Fruit fly (Drosophila melanogaster) whole organism, wandering third instar larva: ENCODE measurements around the gene comm.

Experiments used
- Dfd ChIP-seq: fragments of >200 bp; optimal IDR thresholded peaks from 2 replicates; lab custom pipeline; 2017; ENCODE audit warnings: missing biosample characterization, missing genetic modification characterization
- Hnf4 ChIP-seq: fragments of 200-800 bp; sonication (Bioruptor generic); optimal IDR thresholded peaks from 2 replicates; lab custom pipeline; 2016; ENCODE audit warnings: missing biosample characterization, mild to moderate bottlenecking, missing genetic modification characterization
- br ChIP-seq: fragments of 200-800 bp; sonication (Bioruptor generic); optimal IDR thresholded peaks from 2 replicates; lab custom pipeline; 2016; ENCODE audit warnings: missing biosample characterization, missing genetic modification characterization
- brk ChIP-seq: fragments of 200-800 bp; sonication (Bioruptor generic); optimal IDR thresholded peaks from 2 replicates; lab custom pipeline; 2016; ENCODE audit warnings: missing biosample characterization, mild to moderate bottlenecking, missing genetic modification characterization
- h ChIP-seq: fragments of 200-800 bp; sonication (Bioruptor generic); optimal IDR thresholded peaks from 3 replicates; lab custom pipeline; 2016; ENCODE audit warnings: missing biosample characterization, mild to moderate bottlenecking, missing genetic modification characterization
- pan ChIP-seq: fragments of >200 bp; optimal IDR thresholded peaks from 2 replicates; lab custom pipeline; 2017
- psq ChIP-seq: fragments of 200-800 bp; sonication (Bioruptor generic); optimal IDR thresholded peaks from 3 replicates; lab custom pipeline; 2017; ENCODE audit warnings: missing biosample characterization, mild to moderate bottlenecking, missing genetic modification characterization, moderate library complexity
- usp ChIP-seq: fragments of >200 bp; optimal IDR thresholded peaks from 2 replicates; lab custom pipeline; 2017; ENCODE audit warnings: missing biosample characterization, missing genetic modification characterization

dm6 chr3L:15712063-15712462, 16.2 kb downstream of the comm start:
- TF ChIP-seq usp: no peak
- TF ChIP-seq br (GFP tag; lab: Kevin White, UChicago): no peak
- no peak for TF ChIP-seq pan (lab: Kevin White, UChicago)
- no peak for TF ChIP-seq Dfd
- no peak for TF ChIP-seq Hnf4 (GFP tag; lab: Kevin White, UChicago)
- TF ChIP-seq h: no peak
- no peak for TF ChIP-seq psq (GFP tag; lab: Kevin White, UChicago)
- TF ChIP-seq brk (GFP tag; lab: Kevin White, UChicago): no peak
